Fruit fly (Drosophila melanogaster) whole organism, wandering third instar larva: Measurements from ENCODE around the gene HP5.

ENCODE experiments used
- Abd-B ChIP-seq: fragments of >200 bp; optimal IDR thresholded peaks from 2 replicates; lab custom pipeline; 2017; ENCODE audit warnings: missing biosample characterization, missing genetic modification characterization
- CG32264 ChIP-seq: fragments of 200-800 bp; sonication (Bioruptor generic); optimal IDR thresholded peaks from 2 replicates; lab custom pipeline; 2016; ENCODE audit warnings: missing biosample characterization, missing genetic modification characterization
- CG9705 ChIP-seq: fragments of 200-800 bp; sonication (Bioruptor generic); optimal IDR thresholded peaks from 2 replicates; lab custom pipeline; 2018; ENCODE audit warnings: missing biosample characterization, mild to moderate bottlenecking, missing genetic modification characterization
- CrebA ChIP-seq: fragments of 200-800 bp; sonication (Bioruptor generic); optimal IDR thresholded peaks from 2 replicates; lab custom pipeline; 2016; ENCODE audit warnings: missing biosample characterization, mild to moderate bottlenecking, missing genetic modification characterization, borderline replicate concordance
- Dfd ChIP-seq: fragments of >200 bp; optimal IDR thresholded peaks from 2 replicates; lab custom pipeline; 2017; ENCODE audit warnings: missing biosample characterization, missing genetic modification characterization
- Dif ChIP-seq: fragments of 200-275, 200-300 bp; sonication (Bioruptor generic); optimal IDR thresholded peaks from 2 replicates; lab custom pipeline; 2018; ENCODE audit warnings: missing biosample characterization, missing genetic modification characterization; ENCODE audit not compliant: partially characterized antibody
- GATAd ChIP-seq: sonication (Bioruptor generic); optimal IDR thresholded peaks from 2 replicates; lab custom pipeline; 2016; ENCODE audit warnings: missing biosample characterization, missing genetic modification characterization
- HLH106 ChIP-seq: fragments of 200-800 bp; optimal IDR thresholded peaks from 3 replicates; lab custom pipeline; 2019; ENCODE audit warnings: missing biosample characterization, mild to moderate bottlenecking, missing genetic modification characterization, moderate library complexity
- Hnf4 ChIP-seq: fragments of 200-800 bp; sonication (Bioruptor generic); optimal IDR thresholded peaks from 2 replicates; lab custom pipeline; 2016; ENCODE audit warnings: missing biosample characterization, mild to moderate bottlenecking, missing genetic modification characterization
- Hr78 ChIP-seq: fragments of >200 bp; optimal IDR thresholded peaks from 2 replicates; lab custom pipeline; 2017; ENCODE audit warnings: missing biosample characterization, missing genetic modification characterization
- Hr83 ChIP-seq: fragments of 200-300 bp; sonication (Bioruptor generic); optimal IDR thresholded peaks from 2 replicates; lab custom pipeline; 2016; ENCODE audit warnings: missing biosample characterization, mild to moderate bottlenecking, missing genetic modification characterization, moderate library complexity; ENCODE audit not compliant: poor library complexity, severe bottlenecking
- Jra ChIP-seq: sonication (Bioruptor generic); optimal IDR thresholded peaks from 2 replicates; lab custom pipeline; 2016; ENCODE audit warnings: missing biosample characterization, missing genetic modification characterization
- Mio ChIP-seq: sonication (Bioruptor generic); optimal IDR thresholded peaks from 2 replicates; lab custom pipeline; 2016; ENCODE audit warnings: missing biosample characterization, missing genetic modification characterization
- Myc ChIP-seq: fragments of >200 bp; optimal IDR thresholded peaks from 2 replicates; lab custom pipeline; 2017
- N ChIP-seq: fragments of >200 bp; optimal IDR thresholded peaks from 2 replicates; lab custom pipeline; 2018; ENCODE audit warnings: missing biosample characterization, missing external identifiers, missing genetic modification characterization
- OdsH ChIP-seq: fragments of 200-800 bp; sonication (Bioruptor generic); optimal IDR thresholded peaks from 2 replicates; lab custom pipeline; 2016; ENCODE audit warnings: missing biosample characterization, mild to moderate bottlenecking, missing genetic modification characterization
- Rel ChIP-seq, 2 experiments: fragments of 200-800 bp; sonication (Bioruptor generic) in 1 of 2; optimal IDR thresholded peaks; 2 replicates in 1 of 2; 3 replicates in 1 of 2; lab custom pipeline; 2016 to 2019; ENCODE audit warnings: mild to moderate bottlenecking in 2 of 2, missing biosample characterization in 2 of 2, missing genetic modification characterization in 2 of 2, moderate library complexity in 1 of 2
- Sp1 ChIP-seq: fragments of 200-800 bp; sonication (Bioruptor generic); optimal IDR thresholded peaks from 3 replicates; lab custom pipeline; 2019; ENCODE audit warnings: missing biosample characterization, mild to moderate bottlenecking, missing genetic modification characterization, moderate library complexity
- Vsx2 ChIP-seq: fragments of 200-300, 225-300 bp; sonication (Bioruptor generic); optimal IDR thresholded peaks from 2 replicates; lab custom pipeline; 2018; ENCODE audit warnings: missing biosample characterization, missing genetic modification characterization; ENCODE audit not compliant: partially characterized antibody
- br ChIP-seq: fragments of 200-800 bp; sonication (Bioruptor generic); optimal IDR thresholded peaks from 2 replicates; lab custom pipeline; 2016; ENCODE audit warnings: missing biosample characterization, missing genetic modification characterization
- brk ChIP-seq: fragments of 200-800 bp; sonication (Bioruptor generic); optimal IDR thresholded peaks from 2 replicates; lab custom pipeline; 2016; ENCODE audit warnings: missing biosample characterization, mild to moderate bottlenecking, missing genetic modification characterization
- dl ChIP-seq, 2 experiments: fragments of 175-275, 200-275 bp in 1 of 2; fragments of 200-275 bp in 1 of 2; sonication (Bioruptor generic); optimal IDR thresholded peaks; lab custom pipeline; 2018; ENCODE audit warnings: mild to moderate bottlenecking in 2 of 2, missing biosample characterization in 2 of 2, missing genetic modification characterization in 2 of 2, moderate library complexity in 2 of 2; ENCODE audit not compliant: partially characterized antibody in 2 of 2, insufficient read depth in 1 of 2
- dmrt93B ChIP-seq: fragments of 200-800 bp; sonication (Bioruptor generic); optimal IDR thresholded peaks from 2 replicates; lab custom pipeline; 2018; ENCODE audit warnings: missing biosample characterization, mild to moderate bottlenecking, missing genetic modification characterization
- dsf ChIP-seq: sonication (Bioruptor generic); optimal IDR thresholded peaks from 2 replicates; lab custom pipeline; 2016; ENCODE audit warnings: missing biosample characterization, missing genetic modification characterization, borderline replicate concordance
- ey ChIP-seq: fragments of 200-800 bp; sonication (Bioruptor generic); optimal IDR thresholded peaks from 2 replicates; lab custom pipeline; 2016; ENCODE audit warnings: missing biosample characterization, missing genetic modification characterization
- foxo ChIP-seq, 2 experiments: fragments of 200-800 bp; sonication (Bioruptor generic); optimal IDR thresholded peaks; 2 replicates in 1 of 2; 3 replicates in 1 of 2; lab custom pipeline; 2016 to 2017; ENCODE audit warnings: missing biosample characterization in 2 of 2, missing genetic modification characterization in 2 of 2
- fru ChIP-seq: fragments of 200-800 bp; sonication (Bioruptor generic); optimal IDR thresholded peaks from 3 replicates; lab custom pipeline; 2016; ENCODE audit warnings: missing biosample characterization, mild to moderate bottlenecking, missing genetic modification characterization
- h ChIP-seq: fragments of 200-800 bp; sonication (Bioruptor generic); optimal IDR thresholded peaks from 3 replicates; lab custom pipeline; 2016; ENCODE audit warnings: missing biosample characterization, mild to moderate bottlenecking, missing genetic modification characterization
- jim ChIP-seq: fragments of 175-275, 200-325 bp; sonication (Bioruptor generic); optimal IDR thresholded peaks from 2 replicates; lab custom pipeline; 2016; ENCODE audit warnings: missing biosample characterization, mild to moderate bottlenecking, missing genetic modification characterization
- lola ChIP-seq: fragments of >200 bp; optimal IDR thresholded peaks from 2 replicates; lab custom pipeline; 2017; ENCODE audit warnings: missing biosample characterization, missing genetic modification characterization
- pan ChIP-seq: fragments of >200 bp; optimal IDR thresholded peaks from 2 replicates; lab custom pipeline; 2017
- psq ChIP-seq: fragments of 200-800 bp; sonication (Bioruptor generic); optimal IDR thresholded peaks from 3 replicates; lab custom pipeline; 2017; ENCODE audit warnings: missing biosample characterization, mild to moderate bottlenecking, missing genetic modification characterization, moderate library complexity
- rgr ChIP-seq: fragments of 200-800 bp; sonication (Bioruptor generic); optimal IDR thresholded peaks from 3 replicates; lab custom pipeline; 2016; ENCODE audit warnings: missing biosample characterization, mild to moderate bottlenecking, missing genetic modification characterization
- sage ChIP-seq: fragments of 200-800 bp; sonication (Bioruptor generic); optimal IDR thresholded peaks from 2 replicates; lab custom pipeline; 2016; ENCODE audit warnings: missing biosample characterization, mild to moderate bottlenecking, missing genetic modification characterization
- sv ChIP-seq: fragments of 200-800 bp; sonication (Bioruptor generic); optimal IDR thresholded peaks from 3 replicates; lab custom pipeline; 2016; ENCODE audit warnings: missing biosample characterization, missing genetic modification characterization
- tai ChIP-seq: sonication (Bioruptor generic); optimal IDR thresholded peaks from 2 replicates; lab custom pipeline; 2016; ENCODE audit warnings: missing biosample characterization, missing genetic modification characterization
- usp ChIP-seq: fragments of >200 bp; optimal IDR thresholded peaks from 2 replicates; lab custom pipeline; 2017; ENCODE audit warnings: missing biosample characterization, missing genetic modification characterization
- woc ChIP-seq: sonication (Bioruptor generic); optimal IDR thresholded peaks from 2 replicates; lab custom pipeline; 2016; ENCODE audit warnings: missing biosample characterization, mild to moderate bottlenecking, missing genetic modification characterization

HP5 gene

DNA sequence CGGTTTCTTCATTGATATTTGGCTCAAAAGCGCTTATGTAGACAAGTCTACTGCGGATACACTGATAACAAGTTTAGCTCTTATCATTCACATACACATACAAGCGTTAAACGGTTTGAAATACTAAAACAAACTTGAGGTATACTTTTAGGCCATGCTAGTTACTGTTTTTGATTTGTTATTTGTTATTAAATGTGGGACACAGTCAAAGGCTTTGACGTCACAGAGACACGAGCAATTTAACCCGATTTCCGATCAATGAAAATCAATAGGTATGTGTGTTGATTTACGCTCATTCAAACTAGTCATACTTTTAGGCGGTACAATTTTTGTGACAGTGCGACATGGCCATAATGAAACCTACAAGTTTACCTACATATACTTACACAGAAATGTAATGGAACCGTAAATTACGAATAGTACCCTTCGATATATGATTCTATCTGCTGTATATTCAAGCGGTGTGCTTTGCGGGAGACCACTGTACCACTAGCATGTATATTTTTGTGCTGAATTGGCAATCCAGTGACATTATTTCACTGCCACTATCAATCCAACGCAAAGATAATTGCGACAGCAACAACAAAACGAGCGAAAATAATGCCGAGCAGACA lies 7.7 kb upstream of the HP5 start:
- TF ChIP-seq Sp1 (GFP tag; lab: Kevin White, UChicago): peak; percentile 63
- peak; percentile 30 for TF ChIP-seq N
- peak; percentile 84 for TF ChIP-seq br (GFP tag; lab: Kevin White, UChicago)
- TF ChIP-seq psq (GFP tag; lab: Kevin White, UChicago): peak; percentile 71
- TF ChIP-seq dl (GFP tag; optimal IDR thresholded peaks at IDR 0.05; lab: Kevin White, UChicago; ENCODE audit: insufficient read depth in 1 of 2, partially characterized antibody in 2 of 2): no peak
- TF ChIP-seq woc (GFP tag; lab: Kevin White, UChicago): peak; percentile 71
- peak; percentile 90 for TF ChIP-seq rgr (GFP tag; lab: Kevin White, UChicago)
- TF ChIP-seq HLH106 (tag; lab: Kevin White, UChicago): peak; percentile 82
- peak; percentile 53 for TF ChIP-seq Jra (GFP tag; lab: Kevin White, UChicago)
- no peak for TF ChIP-seq Rel (GFP tag; optimal IDR thresholded peaks at IDR 0.05; lab: Kevin White, UChicago)
- TF ChIP-seq Rel (tag; optimal IDR thresholded peaks at IDR 0.05; lab: Kevin White, UChicago): no peak
- TF ChIP-seq CG9705 (GFP tag; lab: Kevin White, UChicago): peak; percentile 28
- TF ChIP-seq OdsH (GFP tag; lab: Kevin White, UChicago): peak; percentile 81
- peak; percentile 90 for TF ChIP-seq ey (GFP tag; lab: Kevin White, UChicago)
- no peak for TF ChIP-seq Abd-B
- TF ChIP-seq usp (GFP tag; lab: Kevin White, UChicago): no peak
- peak; percentile 6 for TF ChIP-seq CrebA (GFP tag; lab: Kevin White, UChicago)
- no peak for TF ChIP-seq dsf
- TF ChIP-seq Hr78 (GFP tag; lab: Kevin White, UChicago): no peak
- peak; percentile 77 for TF ChIP-seq Myc (lab: Kevin White, UChicago)
- no peak for TF ChIP-seq lola (GFP tag; lab: Kevin White, UChicago)
- peak; percentile 69 for TF ChIP-seq Hnf4
- TF ChIP-seq tai (GFP tag; lab: Kevin White, UChicago): peak; percentile 2
- TF ChIP-seq Mio: peak; percentile 51
- peak; percentile 70 for TF ChIP-seq Hr83
- TF ChIP-seq sv: peak; percentile 81
- no peak for TF ChIP-seq Dif (GFP tag; lab: Kevin White, UChicago)
- no peak for TF ChIP-seq jim (GFP tag; lab: Kevin White, UChicago)
- TF ChIP-seq GATAd: peak; percentile 27
- peak; percentile 35 for TF ChIP-seq brk (GFP tag; lab: Kevin White, UChicago)
- peak; percentile 82 for TF ChIP-seq fru (GFP tag; lab: Kevin White, UChicago)
- TF ChIP-seq Dfd (GFP tag; lab: Kevin White, UChicago): no peak
- TF ChIP-seq pan: no peak
- peak; percentile 61 for TF ChIP-seq CG32264 (GFP tag; lab: Kevin White, UChicago)
- TF ChIP-seq sage (GFP tag; lab: Kevin White, UChicago): no peak
- TF ChIP-seq Vsx2 (GFP tag; lab: Kevin White, UChicago): no peak
- peak; percentile 86 for TF ChIP-seq h (GFP tag; lab: Kevin White, UChicago)
- peak; percentile 60 for TF ChIP-seq dmrt93B (GFP tag; lab: Kevin White, UChicago)
- TF ChIP-seq foxo (GFP tag; optimal IDR thresholded peaks at IDR 0.05; lab: Kevin White, UChicago): peak; percentile 33 to 85

DNA sequence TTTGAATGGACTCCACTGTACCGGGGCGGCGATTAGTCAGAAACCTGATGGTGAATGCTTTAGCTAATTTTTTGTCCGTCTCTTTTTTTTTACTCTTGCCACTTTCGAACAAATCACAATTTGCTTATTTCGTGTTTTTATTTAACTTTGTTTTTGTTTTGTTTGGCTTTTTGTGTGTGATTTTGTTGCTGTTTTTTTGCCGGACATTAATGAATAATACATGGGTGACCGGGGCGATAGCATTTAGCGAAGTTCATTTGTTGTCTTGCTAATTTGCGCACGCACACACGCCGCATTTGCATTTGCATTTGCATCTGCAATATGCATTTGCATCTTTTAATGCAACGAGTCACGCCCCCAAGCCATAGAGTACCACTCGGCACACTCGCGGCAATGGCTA lies 5.9 kb upstream of the HP5 start:
- TF ChIP-seq Vsx2 (GFP tag; lab: Kevin White, UChicago): no peak
- no peak for TF ChIP-seq Rel (GFP tag; optimal IDR thresholded peaks at IDR 0.05; lab: Kevin White, UChicago)
- TF ChIP-seq Rel (tag; optimal IDR thresholded peaks at IDR 0.05; lab: Kevin White, UChicago): peak; percentile 57
- no peak for TF ChIP-seq Mio
- TF ChIP-seq jim (GFP tag; lab: Kevin White, UChicago): no peak
